Worm (Caenorhabditis elegans) whole organism, midembryonic: ENCODE results near the gene ooc-3.
A peak's percentile ranks its signal among the peaks of the same experiment; 100 is the strongest.

ENCODE experiments used
- T22C8.4 ChIP-seq: fragments of 200-800 bp; sonication (Bioruptor generic); IDR thresholded peaks from 2 replicates; pipeline ENCODE4 v1.3.6; 2022; ENCODE audit warnings: missing genetic modification characterization, missing compliant biosample characterization
- cog-1 ChIP-seq: sonication (generic microtip); optimal IDR thresholded peaks from 2 replicates; lab custom pipeline; 2016; ENCODE audit warnings: missing genetic modification characterization, missing compliant biosample characterization
- flt-1 ChIP-seq: fragments of 200-800 bp; sonication (Bioruptor generic); IDR thresholded peaks from 2 replicates; pipeline ENCODE4 v1.3.6; 2022; ENCODE audit warnings: missing genetic modification characterization, missing compliant biosample characterization
- klf-2 ChIP-seq: fragments of 200-800 bp; sonication (Bioruptor generic); conservative IDR thresholded peaks from 2 replicates; pipeline ENCODE4 v1.3.6; 2022; ENCODE audit warnings: missing genetic modification reagents, missing genetic modification characterization, missing compliant biosample characterization
- med-1 ChIP-seq: sonication (generic microtip); optimal IDR thresholded peaks from 2 replicates; lab custom pipeline; 2017; ENCODE audit warnings: missing genetic modification characterization, mild to moderate bottlenecking, missing compliant biosample characterization, antibody characterized with exemption, missing genetic modification reagents; ENCODE audit not compliant: insufficient read depth
- ref-1 ChIP-seq: fragments of 200-800 bp; sonication (Bioruptor generic); conservative IDR thresholded peaks from 2 replicates; pipeline ENCODE4 v1.3.6; 2022; ENCODE audit warnings: missing genetic modification reagents, missing genetic modification characterization, missing compliant biosample characterization
- tab-1 ChIP-seq: fragments of 200-800 bp; sonication (Bioruptor generic); IDR thresholded peaks from 2 replicates; pipeline ENCODE4 v1.3.6; 2022; ENCODE audit warnings: missing genetic modification characterization, missing compliant biosample characterization
- ztf-23 ChIP-seq: fragments of 200-800 bp; sonication (Bioruptor generic); IDR thresholded peaks from 2 replicates; pipeline ENCODE4 v1.3.6; 2022; ENCODE audit warnings: missing genetic modification reagents, missing genetic modification characterization, missing compliant biosample characterization
- ztf-29 ChIP-seq: fragments of 200-800 bp; sonication (Bioruptor generic); IDR thresholded peaks from 2 replicates; pipeline ENCODE4 v1.3.6; 2022; ENCODE audit warnings: missing genetic modification reagents, missing genetic modification characterization, missing compliant biosample characterization

ce11 chrII:11484600-11484999, 10.5 kb downstream of the ooc-3 start:
- TF ChIP-seq tab-1 = peak; percentile 99
- TF ChIP-seq cog-1 (tag; lab: Kevin White, UChicago) = peak; percentile 93
- peak; percentile 96 for TF ChIP-seq ztf-23
- peak; percentile 94 for TF ChIP-seq ref-1 (GFP tag; lab: Robert Waterston, UW)
- TF ChIP-seq med-1 = peak; percentile 85
- TF ChIP-seq flt-1 (GFP tag; lab: Robert Waterston, UW) = peak; percentile 98
- TF ChIP-seq ztf-29 (GFP tag; lab: Robert Waterston, UW) = peak; percentile 95
- peak; percentile 96 for TF ChIP-seq T22C8.4 (GFP tag; lab: Robert Waterston, UW)
- peak; percentile 98 for TF ChIP-seq klf-2 (GFP tag; lab: Robert Waterston, UW)
